Fruit fly (Drosophila melanogaster) Kc167 (cell line): ENCODE data around the gene CG31248.

Experiments
- Myc ChIP-seq: fragments of >200 bp; optimal IDR thresholded peaks from 2 replicates; lab custom pipeline; 2017; ENCODE audit warnings: missing external identifiers
- Sin3A ChIP-seq: fragments of >200 bp; optimal IDR thresholded peaks from 2 replicates; lab custom pipeline; 2018; ENCODE audit warnings: missing external identifiers
- h ChIP-seq: fragments of >200 bp; optimal IDR thresholded peaks from 3 replicates; lab custom pipeline; 2018; ENCODE audit warnings: missing external identifiers
- insv ChIP-seq: fragments of >200 bp; optimal IDR thresholded peaks from 3 replicates; lab custom pipeline; 2018; ENCODE audit warnings: missing external identifiers
- psq ChIP-seq: fragments of >200 bp; optimal IDR thresholded peaks from 2 replicates; lab custom pipeline; 2017; ENCODE audit warnings: missing external identifiers

DNA sequence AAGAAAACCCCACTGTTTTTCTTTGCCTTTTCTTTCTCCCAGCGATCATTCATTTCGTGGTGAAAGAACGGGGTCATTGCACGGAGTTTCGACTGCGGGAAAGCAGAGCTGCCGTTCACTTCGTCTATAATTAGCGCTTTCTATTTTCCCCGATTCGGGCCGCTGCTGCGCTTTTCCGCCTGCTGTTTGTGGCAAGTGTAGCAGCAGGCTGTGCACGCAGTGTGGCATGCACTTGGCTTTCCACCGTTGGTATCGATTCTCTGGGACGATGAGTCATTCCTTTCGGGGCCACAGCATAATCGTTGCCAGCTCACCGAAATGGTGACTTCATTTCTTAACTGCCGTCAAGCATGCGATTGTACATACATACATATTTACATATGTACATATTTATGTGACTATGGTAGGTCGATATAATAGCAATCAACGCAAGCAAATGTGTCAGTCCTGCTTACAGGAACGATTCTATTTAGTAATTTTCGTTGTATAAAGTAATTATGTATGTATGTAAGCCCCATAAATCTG is 40.2 kb upstream of the CG31248 start:
- TF ChIP-seq insv (lab: Kevin White, UChicago) = no peak
- TF ChIP-seq Myc = no peak
- TF ChIP-seq psq (lab: Kevin White, UChicago) = no peak
- TF ChIP-seq Sin3A (lab: Kevin White, UChicago) = no peak
- no peak for TF ChIP-seq h (lab: Kevin White, UChicago)
